Worm (Caenorhabditis elegans): Measurements from ENCODE around the gene nas-9.

DNA sequence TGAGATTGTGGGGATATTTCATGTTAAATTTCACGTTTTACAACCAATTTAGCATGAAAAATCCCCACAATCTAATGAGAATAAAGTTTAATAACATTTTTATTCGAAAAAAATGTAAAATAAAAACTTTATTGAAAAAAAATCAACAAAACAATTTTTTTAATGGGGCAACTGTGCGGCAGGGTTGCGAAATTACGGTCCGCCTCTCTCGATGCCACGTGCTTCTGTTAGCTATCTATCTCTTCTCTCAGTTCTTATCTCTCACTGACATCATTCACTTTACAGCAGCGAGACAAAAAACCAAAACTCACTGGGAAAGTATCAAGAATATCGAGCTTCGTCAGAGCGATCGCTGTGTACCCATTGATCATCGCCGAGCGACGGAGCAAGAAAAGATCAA lies 19.2 kb downstream of the nas-9 start:
- no peak for TF ChIP-seq pha-4 (tag; optimal IDR thresholded peaks at IDR 0.05)
- TF ChIP-seq sox-2 (GFP tag; IDR thresholded peaks at IDR 0.05), result no peak
- no peak for TF ChIP-seq hlh-6 (tag; optimal IDR thresholded peaks at IDR 0.05)
- no peak for TF ChIP-seq nhr-11 (tag; optimal IDR thresholded peaks at IDR 0.05)
- TF ChIP-seq tbx-2 (tag; optimal IDR thresholded peaks at IDR 0.05), result no peak
- TF ChIP-seq ahr-1 (tag; optimal IDR thresholded peaks at IDR 0.05), result no peak
- no peak for TF ChIP-seq K09A11.1 (tag; optimal IDR thresholded peaks at IDR 0.05; ENCODE audit: insufficient read depth)
- no peak for TF ChIP-seq ceh-48 (tag; optimal IDR thresholded peaks at IDR 0.05)
- no peak for TF ChIP-seq lin-11 (tag; optimal IDR thresholded peaks at IDR 0.05)
- TF ChIP-seq gmeb-2 (tag; optimal IDR thresholded peaks at IDR 0.05), result no peak
- TF ChIP-seq F13H6.1 (tag; optimal IDR thresholded peaks at IDR 0.05), result no peak

Data from whole organism, late embryonic.